Fruit fly (Drosophila melanogaster) S2 (cell line): ENCODE measurements around the gene fzr.

Experiments
- CG8478 ChIP-seq: fragments of >200 bp; optimal IDR thresholded peaks from 2 replicates; lab custom pipeline; 2018
- CTCF ChIP-seq, 2 experiments: fragments of >200 bp; optimal IDR thresholded peaks; 2 replicates each; lab custom pipeline; 2018

DNA sequence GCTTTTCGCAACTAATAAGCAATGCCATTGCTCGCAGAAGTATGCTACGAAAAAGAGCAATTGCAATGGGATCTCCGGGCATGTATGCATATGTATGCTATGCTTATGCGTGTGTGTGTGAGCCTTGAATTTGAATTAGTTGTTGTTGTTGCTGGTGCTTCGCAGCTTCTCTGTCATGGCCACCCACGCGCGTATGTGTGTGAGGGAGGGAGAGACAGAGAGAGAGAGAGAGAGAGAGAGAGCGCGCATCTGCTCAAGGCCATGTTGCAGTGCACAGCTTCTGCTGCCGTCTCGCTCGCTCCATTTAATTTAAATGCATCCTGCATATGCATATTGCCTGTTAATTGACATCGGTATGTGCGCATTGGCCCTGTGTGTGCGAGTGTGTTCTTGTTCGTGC, 11.4 kb upstream of the fzr start:
- no peak for TF ChIP-seq CTCF (optimal IDR thresholded peaks at IDR 0.05; lab: Kevin White, UChicago)
- no peak for TF ChIP-seq CG8478
